Worm (Caenorhabditis elegans) whole organism, L1 larva: ENCODE measurements around the gene slc-17.4.
A peak's percentile ranks its signal among the peaks of the same experiment; 100 is the strongest.

ENCODE experiments used
- C16A3.4 ChIP-seq: fragments of 150-350 bp; optimal IDR thresholded peaks from 2 replicates; lab custom pipeline; 2014; ENCODE audit warnings: missing biosample characterization, missing genetic modification characterization
- F16B12.6 ChIP-seq: fragments of 150-350 bp; optimal IDR thresholded peaks from 2 replicates; lab custom pipeline; 2014; ENCODE audit warnings: missing biosample characterization, missing genetic modification characterization
- alr-1 ChIP-seq: fragments of 200-800 bp; sonication (Bioruptor generic); optimal IDR thresholded peaks from 2 replicates; lab custom pipeline; 2018; ENCODE audit warnings: borderline replicate concordance, mild to moderate bottlenecking, missing genetic modification characterization, missing compliant biosample characterization
- aly-2 ChIP-seq: fragments of 150-350 bp; optimal IDR thresholded peaks from 2 replicates; lab custom pipeline; 2014; ENCODE audit warnings: missing biosample characterization, missing genetic modification characterization
- blmp-1 ChIP-seq: fragments of 150-350 bp; optimal IDR thresholded peaks from 2 replicates; lab custom pipeline; 2014; ENCODE audit warnings: missing biosample characterization, missing genetic modification characterization
- ceh-82 ChIP-seq, 3 experiments: fragments of 150-350 bp in 1 of 3; sonication (generic microtip) in 2 of 3; optimal IDR thresholded peaks; 2 replicates each; lab custom pipeline; 2014 to 2017; ENCODE audit warnings: missing biosample characterization in 3 of 3, missing genetic modification characterization in 3 of 3
- ceh-88 ChIP-seq: fragments of 200-800 bp; sonication (Bioruptor generic); IDR thresholded peaks from 2 replicates; pipeline ENCODE4 v1.3.6; 2022; ENCODE audit warnings: missing genetic modification characterization, missing compliant biosample characterization
- dpl-1 ChIP-seq, 3 experiments: fragments of 150-350 bp in 2 of 3; sonication (generic microtip) in 1 of 3; optimal IDR thresholded peaks; 2 replicates each; lab custom pipeline; 2014 to 2017; ENCODE audit warnings: missing biosample characterization in 3 of 3, missing genetic modification characterization in 3 of 3, missing genetic modification reagents in 3 of 3
- dsc-1 ChIP-seq: sonication (generic microtip); optimal IDR thresholded peaks from 2 replicates; lab custom pipeline; 2016; ENCODE audit warnings: mild to moderate bottlenecking, missing genetic modification characterization, missing compliant biosample characterization
- efl-1 ChIP-seq, 4 experiments: fragments of 150-350 bp; optimal IDR thresholded peaks in 3 of 4; peaks in 1 of 4; 1 replicate in 1 of 4; 2 replicates in 3 of 4; lab custom pipeline; 2014; ENCODE audit warnings: missing biosample characterization in 2 of 4, missing genetic modification characterization in 2 of 4, missing genetic modification reagents in 2 of 4
- grh-1 ChIP-seq: fragments of 200-800 bp; sonication (Bioruptor generic); IDR thresholded peaks from 2 replicates; pipeline ENCODE4 v1.3.6; 2022; ENCODE audit warnings: missing genetic modification reagents, missing genetic modification characterization, missing compliant biosample characterization
- irx-1 ChIP-seq: sonication (generic microtip); optimal IDR thresholded peaks from 2 replicates; lab custom pipeline; 2016; ENCODE audit warnings: missing genetic modification characterization, missing compliant biosample characterization
- lin-15B ChIP-seq: fragments of 150-350 bp; sonication (generic microtip); optimal IDR thresholded peaks from 3 replicates; lab custom pipeline; 2014; ENCODE audit warnings: missing biosample characterization, missing genetic modification characterization
- lin-35 ChIP-seq, 2 experiments: fragments of 150-350 bp; optimal IDR thresholded peaks; 2 replicates each; lab custom pipeline; 2014; ENCODE audit warnings: missing biosample characterization in 2 of 2, missing genetic modification characterization in 2 of 2, missing genetic modification reagents in 2 of 2
- lin-39 ChIP-seq: fragments of 150-350 bp; optimal IDR thresholded peaks from 2 replicates; lab custom pipeline; 2014; ENCODE audit warnings: missing biosample characterization, missing genetic modification reagents, missing genetic modification characterization
- lsy-2 ChIP-seq, 2 experiments: fragments of 150-350 bp; optimal IDR thresholded peaks; 2 replicates each; lab custom pipeline; 2014; ENCODE audit warnings: missing biosample characterization in 2 of 2, missing genetic modification characterization in 2 of 2
- mab-9 ChIP-seq: fragments of 200-800 bp; sonication (Bioruptor generic); IDR thresholded peaks from 2 replicates; pipeline ENCODE4 v1.3.6; 2022; ENCODE audit warnings: missing genetic modification reagents, missing genetic modification characterization, missing compliant biosample characterization
- mef-2 ChIP-seq: fragments of 150-350 bp; optimal IDR thresholded peaks from 2 replicates; lab custom pipeline; 2014; ENCODE audit warnings: missing biosample characterization, missing genetic modification characterization
- mep-1 ChIP-seq: fragments of 150-350 bp; optimal IDR thresholded peaks from 2 replicates; lab custom pipeline; 2014; ENCODE audit warnings: missing biosample characterization, missing genetic modification characterization
- nhr-28 ChIP-seq: fragments of 150-350 bp; optimal IDR thresholded peaks from 2 replicates; lab custom pipeline; 2014; ENCODE audit warnings: missing biosample characterization, missing genetic modification characterization
- nhr-47 ChIP-seq: sonication (generic microtip); optimal IDR thresholded peaks from 2 replicates; lab custom pipeline; 2016; ENCODE audit warnings: mild to moderate bottlenecking, missing genetic modification characterization, moderate library complexity, missing compliant biosample characterization
- nhr-71 ChIP-seq: sonication (generic microtip); optimal IDR thresholded peaks from 2 replicates; lab custom pipeline; 2016; ENCODE audit warnings: mild to moderate bottlenecking, missing genetic modification characterization, moderate library complexity, missing compliant biosample characterization
- nhr-76 ChIP-seq: sonication (generic microtip); optimal IDR thresholded peaks from 2 replicates; lab custom pipeline; 2017; ENCODE audit warnings: missing biosample characterization, missing genetic modification characterization
- nhr-85 ChIP-seq: sonication (generic microtip); peaks from one replicate; lab custom pipeline; 2016; ENCODE audit warnings: missing genetic modification characterization, inconsistent platforms, missing compliant biosample characterization
- pqm-1 ChIP-seq: sonication (generic microtip); optimal IDR thresholded peaks from 3 replicates; lab custom pipeline; 2017; ENCODE audit warnings: missing biosample characterization, missing genetic modification characterization
- skn-1 ChIP-seq: fragments of 150-350 bp; optimal IDR thresholded peaks from 2 replicates; lab custom pipeline; 2014; ENCODE audit warnings: missing biosample characterization, missing genetic modification characterization
- snu-23 ChIP-seq: sonication (generic microtip); optimal IDR thresholded peaks from 2 replicates; lab custom pipeline; 2016; ENCODE audit warnings: missing genetic modification characterization, missing compliant biosample characterization
- swsn-7 ChIP-seq: sonication (generic microtip); optimal IDR thresholded peaks from 2 replicates; lab custom pipeline; 2016; ENCODE audit warnings: missing genetic modification characterization, missing compliant biosample characterization
- tbx-2 ChIP-seq: sonication (generic microtip); optimal IDR thresholded peaks from 2 replicates; lab custom pipeline; 2016; ENCODE audit warnings: missing genetic modification characterization, missing compliant biosample characterization
- unc-130 ChIP-seq: fragments of 150-350 bp; optimal IDR thresholded peaks from 2 replicates; lab custom pipeline; 2017; ENCODE audit warnings: missing biosample characterization, missing genetic modification characterization, inconsistent platforms
- unc-30 ChIP-seq: sonication (generic microtip); optimal IDR thresholded peaks from 2 replicates; lab custom pipeline; 2017; ENCODE audit warnings: missing biosample characterization, missing genetic modification characterization
- unc-62 ChIP-seq: fragments of 150-350 bp; optimal IDR thresholded peaks from 2 replicates; lab custom pipeline; 2014; ENCODE audit warnings: missing biosample characterization, missing genetic modification reagents, missing genetic modification characterization
- unc-86 ChIP-seq: sonication (generic microtip); optimal IDR thresholded peaks from 2 replicates; lab custom pipeline; 2016; ENCODE audit warnings: missing genetic modification characterization, missing compliant biosample characterization
- unc-98 ChIP-seq: fragments of 200-800 bp; sonication (Bioruptor generic); IDR thresholded peaks from 2 replicates; pipeline ENCODE4 v1.3.6; 2022; ENCODE audit warnings: missing genetic modification characterization, missing compliant biosample characterization
- vab-15 ChIP-seq: sonication (generic microtip); optimal IDR thresholded peaks from 2 replicates; lab custom pipeline; 2017; ENCODE audit warnings: missing genotype, mild to moderate bottlenecking, missing genetic modification characterization, missing compliant biosample characterization
- xbp-1 ChIP-seq: sonication (generic microtip); optimal IDR thresholded peaks from 2 replicates; lab custom pipeline; 2016; ENCODE audit warnings: missing genetic modification characterization, missing compliant biosample characterization
- zag-1 ChIP-seq: fragments of 150-350 bp; optimal IDR thresholded peaks from 2 replicates; lab custom pipeline; 2014; ENCODE audit warnings: missing biosample characterization, missing genetic modification characterization
- ztf-11 ChIP-seq, 2 experiments: sonication (generic microtip); optimal IDR thresholded peaks; 2 replicates each; lab custom pipeline; 2016 to 2017; ENCODE audit warnings: missing genetic modification characterization in 2 of 2, missing biosample characterization in 1 of 2, missing compliant biosample characterization in 1 of 2

slc-17.4 gene

DNA sequence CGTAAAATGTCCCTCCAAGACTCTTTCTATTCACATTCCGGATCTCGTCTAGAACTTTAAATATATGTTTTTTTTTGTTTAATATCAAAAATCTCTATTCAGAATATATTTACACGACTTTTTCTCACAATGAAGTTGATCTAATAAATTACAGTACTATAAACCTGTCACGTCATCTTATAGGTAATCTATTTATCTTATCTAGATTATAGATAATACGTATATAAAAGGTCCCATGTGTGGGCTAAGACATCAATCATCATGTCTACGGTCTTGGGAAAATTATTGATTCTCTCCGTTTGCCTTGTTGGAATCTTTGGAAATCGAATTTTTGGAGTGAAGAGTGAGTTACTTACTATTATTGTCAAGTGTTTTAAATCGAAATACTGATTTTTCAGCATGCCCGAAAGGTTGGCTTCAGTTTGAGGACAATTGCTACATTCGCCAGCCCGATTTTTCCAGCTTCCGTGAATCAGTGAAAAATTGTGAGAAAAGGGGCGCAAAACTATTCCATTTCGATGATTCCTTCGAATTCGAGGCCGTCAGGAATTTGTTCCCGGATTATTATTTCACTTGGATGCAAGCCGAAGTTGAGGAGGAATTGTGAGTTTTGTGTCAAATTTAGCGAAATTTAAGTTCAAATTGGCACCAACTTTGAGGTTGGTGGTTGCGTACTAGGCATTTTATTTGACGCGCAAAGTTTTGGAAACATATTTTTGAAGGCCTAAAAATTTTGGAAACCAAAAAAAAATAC is 14.7 kb downstream of the slc-17.4 start, which contains the start of gene clec-196:
clec-196 (plus strand) TSS at position 252 of the 754 bp plus-strand sequence.
- TF ChIP-seq irx-1 (no peak), vab-15 (tag; lab: Kevin White, UChicago) (no peak), nhr-85 (tag; lab: Kevin White, UChicago) (no peak), mef-2 (tag; lab: Kevin White, UChicago) (peak; percentile 17), lin-35 (GFP tag; optimal IDR thresholded peaks at IDR 0.05; lab: Kevin White, UChicago) (peak; percentile 5 to 77), lsy-2 (tag; optimal IDR thresholded peaks at IDR 0.05; lab: Kevin White, UChicago) (peak in 1 of 2 experiments; percentile 9), zag-1 (no peak), efl-1 (optimal IDR thresholded peaks at IDR 0.05; lab: Kevin White, UChicago) (peak in 1 of 2 experiments; percentile 67), efl-1 (GFP tag; optimal IDR thresholded peaks at IDR 0.05 in 1 of 2; lab: Kevin White, UChicago) (peak; percentile 76 to 96), F16B12.6 (tag; lab: Kevin White, UChicago) (peak; percentile 72), unc-98 (no peak), C16A3.4 (tag; lab: Kevin White, UChicago) (peak; percentile 1), lin-15B (tag; lab: Kevin White, UChicago) (peak; percentile 3), swsn-7 (peak; percentile 14), dpl-1 (GFP tag; optimal IDR thresholded peaks at IDR 0.05; lab: Kevin White, UChicago) (peak; percentile 44 to 71 (median 46)), nhr-28 (tag; lab: Kevin White, UChicago) (no peak), unc-30 (no peak), mab-9 (no peak), alr-1 (tag; lab: Kevin White, UChicago) (no peak), skn-1 (tag; lab: Kevin White, UChicago) (no peak), ceh-88 (GFP tag; lab: Robert Waterston, UW) (0 out of 2 replicates have a peak, but pooled peaks have one; percentile 14), lin-39 (tag; lab: Kevin White, UChicago) (no peak), ztf-11 (tag; optimal IDR thresholded peaks at IDR 0.05; lab: Kevin White, UChicago) (no peak), grh-1 (GFP tag; lab: Robert Waterston, UW) (peak; percentile 23; the same call in 1 of the 2 replicates), pqm-1 (no peak), aly-2 (tag; lab: Kevin White, UChicago) (no peak)

DNA sequence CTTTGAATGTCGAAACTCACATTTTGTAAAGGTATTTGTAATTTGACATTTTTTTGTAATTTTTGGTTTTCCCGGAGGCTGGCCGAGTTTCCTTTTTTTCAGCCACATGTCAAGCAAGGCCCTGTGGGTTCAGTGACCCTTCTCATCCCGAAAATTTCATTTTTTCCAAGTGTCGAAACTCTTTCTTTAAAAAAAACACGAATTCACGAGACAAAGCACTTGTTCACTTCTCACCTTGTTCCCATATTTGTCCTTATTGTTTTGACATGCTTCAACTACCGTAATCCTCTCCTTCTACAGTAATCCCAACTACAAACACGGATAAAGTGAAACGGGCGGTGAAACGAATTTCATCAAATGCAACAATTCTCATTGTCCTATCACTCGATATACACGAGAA is 16.3 kb downstream of the slc-17.4 start, which contains the start of gene lhfp-4:
lhfp-4 (plus strand) TSS at position 301 of the 400 bp plus-strand sequence.
- TF ChIP-seq efl-1 (optimal IDR thresholded peaks at IDR 0.05; lab: Kevin White, UChicago) (no peak), efl-1 (GFP tag; optimal IDR thresholded peaks at IDR 0.05 in 1 of 2; lab: Kevin White, UChicago) (peak in 1 of 2 experiments; percentile 22), unc-30 (no peak)
- TF ChIP-seq, all 84 proteins: peak for 1

DNA sequence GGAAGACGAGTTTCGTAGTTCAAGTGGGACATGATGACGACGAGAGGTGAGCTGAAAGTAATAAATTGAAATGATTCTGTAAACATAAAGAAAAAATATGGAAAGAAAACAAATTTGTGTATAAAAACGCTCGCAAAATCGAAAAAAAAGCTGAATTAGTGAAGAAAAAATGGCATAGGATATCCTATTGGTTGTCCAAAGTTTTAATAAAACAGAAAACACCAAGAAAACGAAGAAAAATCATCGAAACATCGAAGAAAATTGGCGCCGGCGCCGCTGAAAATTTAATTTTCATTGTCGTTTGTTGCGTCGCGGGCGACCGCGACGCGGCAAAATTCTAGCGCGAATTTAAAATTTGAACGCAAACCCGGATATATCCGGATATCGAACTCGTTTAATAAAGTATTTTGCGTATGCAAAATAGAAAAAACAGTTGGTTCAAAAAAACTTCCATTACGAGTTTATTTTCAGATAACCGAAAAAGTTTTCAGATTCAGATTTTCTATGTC is 17.9 kb downstream of the slc-17.4 start, which contains the start of gene gln-5:
gln-5 (minus strand) TSS at position 51 of the 509 bp plus-strand sequence.
- TF ChIP-seq mab-9 (no peak), efl-1 (optimal IDR thresholded peaks at IDR 0.05; lab: Kevin White, UChicago) (peak in 1 of 2 experiments; percentile 29), efl-1 (GFP tag; optimal IDR thresholded peaks at IDR 0.05 in 1 of 2; lab: Kevin White, UChicago) (peak in 1 of 2 experiments; percentile 31)

DNA sequence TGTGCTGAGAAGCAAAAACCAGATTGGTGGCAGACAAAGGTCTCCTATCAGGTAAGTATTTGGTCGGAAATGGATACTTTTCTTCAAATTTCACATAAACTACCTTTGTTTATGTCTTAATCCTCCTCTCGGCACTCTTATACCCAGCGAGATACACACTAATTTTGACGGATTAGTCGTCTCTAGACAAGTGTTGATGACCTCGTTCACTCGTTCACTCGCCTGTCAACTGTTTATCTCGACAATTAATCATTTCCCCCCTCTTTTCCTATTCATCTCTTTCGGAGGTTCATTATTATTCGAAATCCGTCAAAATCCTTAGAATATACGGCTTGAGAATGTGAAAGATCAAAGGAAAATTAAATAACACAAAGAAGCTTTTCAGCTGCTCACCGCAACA is 21.8 kb downstream of the slc-17.4 start:
- TF ChIP-seq unc-62 (GFP tag; lab: Kevin White, UChicago): no peak
- peak; percentile 12 for TF ChIP-seq blmp-1 (tag; lab: Kevin White, UChicago)
- TF ChIP-seq, all 84 proteins: peak for 1

DNA sequence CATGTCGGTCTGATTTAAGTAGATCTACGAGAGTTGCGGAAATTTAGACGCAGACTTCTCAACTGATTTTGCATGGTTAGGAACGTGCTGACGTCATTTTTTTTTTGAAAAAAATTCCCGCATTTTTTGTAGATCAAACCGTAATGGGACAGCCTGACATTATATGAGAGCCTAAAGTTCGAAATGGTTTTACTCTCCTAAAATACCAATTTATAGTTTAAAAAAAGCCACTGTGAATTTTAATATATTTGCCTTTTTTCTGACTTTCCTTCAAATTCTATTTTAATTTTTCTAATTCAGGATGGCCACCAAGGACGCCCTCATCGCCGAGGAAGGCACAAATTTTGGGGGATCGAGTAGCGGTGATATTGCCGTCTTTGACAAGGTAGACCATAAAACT is 22.5 kb downstream of the slc-17.4 start, which contains the start of gene atgp-1:
atgp-1 (plus strand) TSS at position 301 of the 400 bp plus-strand sequence.
- TF ChIP-seq tbx-2 (tag; lab: Kevin White, UChicago): no peak
- peak; percentile 63 for TF ChIP-seq nhr-85 (tag; lab: Kevin White, UChicago)

DNA sequence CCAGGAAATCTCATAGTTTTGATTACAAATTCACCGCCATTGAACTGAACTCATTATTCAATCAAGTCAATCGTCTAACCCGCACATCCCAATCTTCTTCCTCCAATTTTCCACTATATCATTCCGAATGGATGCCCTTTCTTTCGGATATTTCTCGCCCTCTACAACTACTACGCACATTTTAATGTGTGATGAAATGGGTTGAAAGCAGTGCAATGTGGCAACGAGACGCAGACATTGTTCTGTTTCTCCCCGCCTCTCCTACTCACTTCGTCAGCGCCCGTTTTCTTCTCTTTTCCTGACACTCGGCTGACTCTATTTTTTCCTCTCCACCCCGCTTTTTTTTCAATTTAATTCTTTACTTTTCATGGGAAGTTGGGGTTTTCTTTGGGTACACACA is 22.9 kb downstream of the slc-17.4 start:
- TF ChIP-seq F16B12.6 (tag; lab: Kevin White, UChicago): peak; percentile 21
- peak; percentile 64 for TF ChIP-seq snu-23 (GFP tag; lab: Kevin White, UChicago)
- no peak for TF ChIP-seq nhr-76 (tag; lab: Kevin White, UChicago)
- TF ChIP-seq ceh-82 (tag; optimal IDR thresholded peaks at IDR 0.05; lab: Kevin White, UChicago): peak; percentile 0 to 64 (median 11)
- TF ChIP-seq mep-1 (tag; lab: Kevin White, UChicago): peak; percentile 82
- peak; percentile 10 for TF ChIP-seq dsc-1 (tag; lab: Kevin White, UChicago)
- TF ChIP-seq unc-30: no peak
- TF ChIP-seq ceh-88 (GFP tag; lab: Robert Waterston, UW): no peak
- peak; percentile 38 for TF ChIP-seq nhr-47 (tag; lab: Kevin White, UChicago)
- no peak for TF ChIP-seq unc-130
- peak; percentile 32 to 39 for TF ChIP-seq lin-35 (GFP tag; optimal IDR thresholded peaks at IDR 0.05; lab: Kevin White, UChicago)
- peak; percentile 10 for TF ChIP-seq xbp-1
- TF ChIP-seq blmp-1 (tag; lab: Kevin White, UChicago): peak; percentile 56
- TF ChIP-seq efl-1 (optimal IDR thresholded peaks at IDR 0.05; lab: Kevin White, UChicago): peak; percentile 47 to 71
- TF ChIP-seq efl-1 (GFP tag; optimal IDR thresholded peaks at IDR 0.05 in 1 of 2; lab: Kevin White, UChicago): peak; percentile 23 to 37
- TF ChIP-seq tbx-2 (tag; lab: Kevin White, UChicago): peak; percentile 10
- peak; percentile 53 for TF ChIP-seq nhr-71 (tag; lab: Kevin White, UChicago)
- no peak for TF ChIP-seq unc-86 (tag; lab: Kevin White, UChicago)
